Worm (Caenorhabditis elegans): Measurements from ENCODE around the gene rps-16.
"Not testable (repeated sequence)": the region's sequence is repeated elsewhere in the genome, so short reads cannot be mapped to it uniquely, and the experiment has no call there.

The rps-16 gene

ce11 chrV:15000055-15000704, at the start of gene rps-16:
TSS of gene rps-16 (minus strand) at chrV:15000541.
- TF ChIP-seq grh-1 (GFP tag; IDR thresholded peaks at IDR 0.05), result no peak
- TF ChIP-seq F16B12.6 (tag; optimal IDR thresholded peaks at IDR 0.05), result no peak
- no peak for TF ChIP-seq hpl-2 (GFP tag; optimal IDR thresholded peaks at IDR 0.05)
- no peak for TF ChIP-seq fkh-8 (tag; optimal IDR thresholded peaks at IDR 0.05)
- TF ChIP-seq irx-1 (tag; optimal IDR thresholded peaks at IDR 0.05), result no peak
- no peak for TF ChIP-seq efl-1 (optimal IDR thresholded peaks at IDR 0.05)
- no peak for TF ChIP-seq efl-1 (GFP tag; optimal IDR thresholded peaks at IDR 0.05 in 1 of 2)
- no peak for TF ChIP-seq mdl-1 (tag; optimal IDR thresholded peaks at IDR 0.05)
- TF ChIP-seq skn-1 (tag; optimal IDR thresholded peaks at IDR 0.05), result no peak
- TF ChIP-seq vab-15 (tag; optimal IDR thresholded peaks at IDR 0.05), result no peak
- no peak for TF ChIP-seq snu-23 (GFP tag; optimal IDR thresholded peaks at IDR 0.05)
- no peak for TF ChIP-seq isw-1 (GFP tag; IDR thresholded peaks at IDR 0.05)
- TF ChIP-seq ztf-4 (tag; optimal IDR thresholded peaks at IDR 0.05), result no peak
- TF ChIP-seq rnt-1 (tag; optimal IDR thresholded peaks at IDR 0.05), result no peak
- TF ChIP-seq tbx-2 (tag; optimal IDR thresholded peaks at IDR 0.05), result no peak
- no peak for TF ChIP-seq sox-4 (tag; optimal IDR thresholded peaks at IDR 0.05)
- no peak for TF ChIP-seq swsn-7 (tag; optimal IDR thresholded peaks at IDR 0.05)
- TF ChIP-seq sup-37 (GFP tag; optimal IDR thresholded peaks at IDR 0.05), result no peak
- no peak for TF ChIP-seq nhr-76 (tag; optimal IDR thresholded peaks at IDR 0.05)

- peak; percentile 47 for TF ChIP-seq nhr-85 (tag)
- TF ChIP-seq efl-1 (optimal IDR thresholded peaks at IDR 0.05), result peak; percentile 1 to 39
- TF ChIP-seq efl-1 (GFP tag; optimal IDR thresholded peaks at IDR 0.05 in 1 of 2), result peak in 1 of 2 experiments; percentile 29
- TF ChIP-seq egl-13 (tag; optimal IDR thresholded peaks at IDR 0.05), result no peak
- peak in 2 of 3 experiments; percentile 14 to 46 for TF ChIP-seq dpl-1 (GFP tag; optimal IDR thresholded peaks at IDR 0.05)
Observed at ce11 chrV:15048107-15048506, 47.8 kb upstream of the rps-16 start, which contains the start of gene sdc-3. TSS of gene sdc-3 (minus strand) at chrV:15048207.

- not testable (repeated sequence) for TF ChIP-seq F16B12.6 (tag; optimal IDR thresholded peaks at IDR 0.05); ceh-82 (tag; optimal IDR thresholded peaks at IDR 0.05); hlh-17 (GFP tag; optimal IDR thresholded peaks at IDR 0.05; ENCODE audit: borderline replicate concordance)
Observed at ce11 chrV:15036769-15037168, 36.4 kb upstream of the rps-16 start, which contains the start of gene melo-3. TSS of gene melo-3 (minus strand) at chrV:15036869.

- TF ChIP-seq fos-1, snpc-4, tbx-2 (tag; optimal IDR thresholded peaks at IDR 0.05): not testable (repeated sequence)
Observed at ce11 chrV:15031373-15031772, 31.0 kb upstream of the rps-16 start, which contains the start of gene cng-1. TSS of gene cng-1 (minus strand) at chrV:15031473.

ce11 chrV:15028896-15029519, 28.7 kb upstream of the rps-16 start, which contains the start of gene F14H8.8:
TSS of gene F14H8.8 (plus strand) at chrV:15029469.
- peak; percentile 35 for TF ChIP-seq nhr-20 (tag; optimal IDR thresholded peaks at IDR 0.05)
- TF ChIP-seq snu-23 (GFP tag; optimal IDR thresholded peaks at IDR 0.05), result no peak
- TF ChIP-seq rnt-1 (tag; optimal IDR thresholded peaks at IDR 0.05), result peak; percentile 22
- TF ChIP-seq nhr-77 (tag; optimal IDR thresholded peaks at IDR 0.05), result no peak
- no peak for TF ChIP-seq zip-4 (GFP tag; optimal IDR thresholded peaks at IDR 0.05)
- TF ChIP-seq vab-15 (tag; optimal IDR thresholded peaks at IDR 0.05), result no peak
- peak; percentile 43 for TF ChIP-seq swsn-7 (tag; optimal IDR thresholded peaks at IDR 0.05)
- TF ChIP-seq dpl-1 (GFP tag; optimal IDR thresholded peaks at IDR 0.05), result peak in 1 of 3 experiments; percentile 12
- TF ChIP-seq nhr-19 (GFP tag; conservative IDR thresholded peaks at IDR 0.05), result peak; percentile 69
- TF ChIP-seq nhr-85 (tag), result peak; percentile 78
- TF ChIP-seq lin-35 (GFP tag; optimal IDR thresholded peaks at IDR 0.05), result peak in 1 of 2 experiments; percentile 7
- TF ChIP-seq egl-13 (tag; optimal IDR thresholded peaks at IDR 0.05), result no peak
- TF ChIP-seq isw-1 (GFP tag; IDR thresholded peaks at IDR 0.05), result no peak
- TF ChIP-seq alr-1 (tag; optimal IDR thresholded peaks at IDR 0.05; ENCODE audit: borderline replicate concordance), result no peak
- no peak for TF ChIP-seq lin-39 (tag; optimal IDR thresholded peaks at IDR 0.05)
- no peak for TF ChIP-seq blmp-1 (tag; optimal IDR thresholded peaks at IDR 0.05)
- peak; percentile 97 for TF ChIP-seq snpc-4 (tag; optimal IDR thresholded peaks at IDR 0.05)
- no peak for TF ChIP-seq elt-2 (tag; optimal IDR thresholded peaks at IDR 0.05)
- no peak for TF ChIP-seq ztf-4 (tag; optimal IDR thresholded peaks at IDR 0.05)
- peak; percentile 55 for TF ChIP-seq nhr-47 (tag; optimal IDR thresholded peaks at IDR 0.05)
- no peak for TF ChIP-seq dsc-1 (tag; optimal IDR thresholded peaks at IDR 0.05)
- TF ChIP-seq grh-1 (GFP tag; IDR thresholded peaks at IDR 0.05), result peak; percentile 49; the same call in 1 of the 2 replicates
- TF ChIP-seq nhr-90 (tag; optimal IDR thresholded peaks at IDR 0.05; ENCODE audit: poor library complexity), result peak; percentile 77
- no peak for TF ChIP-seq ceh-90 (tag; optimal IDR thresholded peaks at IDR 0.05)
- TF ChIP-seq mep-1 (tag; optimal IDR thresholded peaks at IDR 0.05), result no peak
- TF ChIP-seq efl-1 (optimal IDR thresholded peaks at IDR 0.05), result peak in 1 of 2 experiments; percentile 22
- no peak for TF ChIP-seq efl-1 (GFP tag; optimal IDR thresholded peaks at IDR 0.05 in 1 of 2)

All from whole organism, L1 larva.